Fruit fly (Drosophila melanogaster) whole organism, prepupa: Measurements from ENCODE around the gene CG3397.

Experiments used
- CG10669 ChIP-seq: fragments of 200-800 bp; sonication (Bioruptor generic); optimal IDR thresholded peaks from 3 replicates; lab custom pipeline; 2018; ENCODE audit warnings: missing biosample characterization, mild to moderate bottlenecking, missing genetic modification characterization, moderate library complexity
- CG11762 ChIP-seq: fragments of 200-800 bp; sonication (Bioruptor generic); optimal IDR thresholded peaks from 3 replicates; lab custom pipeline; 2016; ENCODE audit warnings: missing biosample characterization, missing genetic modification characterization; ENCODE audit not compliant: insufficient read depth
- CG15336 ChIP-seq: fragments of 200-800 bp; sonication (Bioruptor generic); IDR thresholded peaks from 2 replicates; pipeline ENCODE4 v1.3.6; 2022; ENCODE audit warnings: missing biosample characterization, missing genetic modification characterization
- CG1621 ChIP-seq: fragments of 200-800 bp; sonication (Bioruptor generic); optimal IDR thresholded peaks from 3 replicates; lab custom pipeline; 2018; ENCODE audit warnings: missing biosample characterization, mild to moderate bottlenecking, missing genetic modification characterization
- CG16779 ChIP-seq: fragments of 200-800 bp; sonication (Bioruptor generic); optimal IDR thresholded peaks from 3 replicates; lab custom pipeline; 2017; ENCODE audit warnings: missing biosample characterization, mild to moderate bottlenecking, missing genetic modification characterization
- CG31627 ChIP-seq: fragments of 200-800 bp; sonication (Bioruptor generic); optimal IDR thresholded peaks from 3 replicates; lab custom pipeline; 2016; ENCODE audit warnings: missing biosample characterization, missing genetic modification characterization
- CG32006 ChIP-seq: fragments of 200-800 bp; sonication (Bioruptor generic); optimal IDR thresholded peaks from 3 replicates; lab custom pipeline; 2017; ENCODE audit warnings: missing biosample characterization, mild to moderate bottlenecking, missing genetic modification characterization
- CG34406 ChIP-seq: fragments of 200-800 bp; sonication (Bioruptor generic); optimal IDR thresholded peaks from 3 replicates; lab custom pipeline; 2016; ENCODE audit warnings: missing biosample characterization, missing genetic modification characterization
- CG3919 ChIP-seq: fragments of 200-800 bp; sonication (Bioruptor generic); optimal IDR thresholded peaks from 3 replicates; lab custom pipeline; 2016; ENCODE audit warnings: missing biosample characterization, missing genetic modification characterization
- CG4318 ChIP-seq: fragments of 200-800 bp; sonication (Bioruptor generic); optimal IDR thresholded peaks from 3 replicates; lab custom pipeline; 2017; ENCODE audit warnings: missing biosample characterization, mild to moderate bottlenecking, missing genetic modification characterization
- CG6163 ChIP-seq: fragments of 200-800 bp; sonication (Bioruptor generic); IDR thresholded peaks from 3 replicates; pipeline ENCODE4 v1.3.6; 2022; ENCODE audit warnings: missing biosample characterization, missing genetic modification characterization
- CG6276 ChIP-seq: fragments of 200-800 bp; sonication (Bioruptor generic); optimal IDR thresholded peaks from 2 replicates; lab custom pipeline; 2017; ENCODE audit warnings: missing biosample characterization, mild to moderate bottlenecking, missing genetic modification characterization
- CG6792 ChIP-seq: fragments of 200-800 bp; sonication (Bioruptor generic); optimal IDR thresholded peaks from 3 replicates; lab custom pipeline; 2016; ENCODE audit warnings: missing biosample characterization, missing genetic modification characterization
- CG6808 ChIP-seq: fragments of 200-800 bp; sonication (Bioruptor generic); optimal IDR thresholded peaks from 3 replicates; lab custom pipeline; 2017; ENCODE audit warnings: missing biosample characterization, missing genetic modification characterization, mild to moderate bottlenecking, moderate library complexity, missing genetic modification reagents
- CG6854 ChIP-seq: fragments of 200-800 bp; sonication (Bioruptor generic); optimal IDR thresholded peaks from 2 replicates; lab custom pipeline; 2017; ENCODE audit warnings: missing biosample characterization, mild to moderate bottlenecking, missing genetic modification characterization
- CG8119 ChIP-seq: fragments of 200-800 bp; sonication (Bioruptor generic); IDR thresholded peaks from 3 replicates; pipeline ENCODE4 v1.3.6; 2022; ENCODE audit warnings: missing biosample characterization, missing genetic modification characterization
- CG8632 ChIP-seq: fragments of 200-800 bp; sonication (Bioruptor generic); optimal IDR thresholded peaks from 3 replicates; lab custom pipeline; 2016; ENCODE audit warnings: missing biosample characterization, missing genetic modification characterization
- Eip75B ChIP-seq: fragments of 200-800 bp; sonication (Bioruptor generic); optimal IDR thresholded peaks from 3 replicates; lab custom pipeline; 2016; ENCODE audit warnings: missing biosample characterization, missing genetic modification characterization
- Eip78C ChIP-seq: fragments of 200-800 bp; sonication (Bioruptor generic); peaks from one replicate; lab custom pipeline; 2016; ENCODE audit warnings: missing biosample characterization, missing genetic modification characterization
- Eip93F ChIP-seq: fragments of 200-800 bp; sonication (Bioruptor generic); optimal IDR thresholded peaks from 2 replicates; lab custom pipeline; 2016; ENCODE audit warnings: missing biosample characterization, mild to moderate bottlenecking, missing genetic modification characterization
- Ets21C ChIP-seq: fragments of 200-800 bp; sonication (Bioruptor generic); optimal IDR thresholded peaks from 3 replicates; lab custom pipeline; 2016; ENCODE audit warnings: missing biosample characterization, missing genetic modification characterization
- Ets96B ChIP-seq: fragments of 200-800 bp; optimal IDR thresholded peaks from 2 replicates; lab custom pipeline; 2019; ENCODE audit warnings: missing biosample characterization, mild to moderate bottlenecking, missing genetic modification characterization, moderate library complexity
- Gug ChIP-seq: fragments of 200-800 bp; sonication (Bioruptor generic); IDR thresholded peaks from 2 replicates; pipeline ENCODE4 v1.3.6; 2022; ENCODE audit warnings: missing biosample characterization, missing genetic modification characterization
- Hr38 ChIP-seq: sonication (Bioruptor generic); optimal IDR thresholded peaks from 2 replicates; lab custom pipeline; 2016; ENCODE audit warnings: missing biosample characterization, missing genetic modification characterization
- Hr39 ChIP-seq: fragments of 200-800 bp; sonication (Bioruptor generic); optimal IDR thresholded peaks from 2 replicates; lab custom pipeline; 2016; ENCODE audit warnings: missing biosample characterization, missing genetic modification characterization
- Hr4 ChIP-seq: fragments of 200-800 bp; sonication (Bioruptor generic); optimal IDR thresholded peaks from 3 replicates; lab custom pipeline; 2016; ENCODE audit warnings: missing biosample characterization, missing genetic modification characterization
- Lpt ChIP-seq: fragments of 200-800 bp; sonication (Bioruptor generic); optimal IDR thresholded peaks from 3 replicates; lab custom pipeline; 2016; ENCODE audit warnings: missing biosample characterization, missing genetic modification characterization
- Met ChIP-seq: fragments of 200-800 bp; sonication (Bioruptor generic); optimal IDR thresholded peaks from 3 replicates; lab custom pipeline; 2016; ENCODE audit warnings: missing biosample characterization, missing genetic modification characterization
- OdsH ChIP-seq: fragments of 200-800 bp; sonication (Bioruptor generic); optimal IDR thresholded peaks from 3 replicates; lab custom pipeline; 2016; ENCODE audit warnings: missing biosample characterization, missing genetic modification characterization
- Smox ChIP-seq: fragments of 200-800 bp; sonication (Bioruptor generic); optimal IDR thresholded peaks from 3 replicates; lab custom pipeline; 2016; ENCODE audit warnings: missing biosample characterization, missing genetic modification characterization
- Sox14 ChIP-seq: fragments of 200-800 bp; sonication (Bioruptor generic); optimal IDR thresholded peaks from 3 replicates; lab custom pipeline; 2016; ENCODE audit warnings: missing biosample characterization, missing genetic modification characterization
- Sox15 ChIP-seq: fragments of 200-800 bp; sonication (Bioruptor generic); optimal IDR thresholded peaks from 3 replicates; lab custom pipeline; 2016; ENCODE audit warnings: missing biosample characterization, missing genetic modification characterization
- achi ChIP-seq: fragments of 200-800 bp; sonication (Bioruptor generic); optimal IDR thresholded peaks from 3 replicates; lab custom pipeline; 2016; ENCODE audit warnings: missing biosample characterization, missing genetic modification characterization
- acj6 ChIP-seq: fragments of 200-800 bp; sonication (Bioruptor generic); optimal IDR thresholded peaks from 3 replicates; lab custom pipeline; 2016; ENCODE audit warnings: missing biosample characterization, missing genetic modification characterization
- dsx ChIP-seq: fragments of 200-800 bp; optimal IDR thresholded peaks from 3 replicates; lab custom pipeline; 2019; ENCODE audit warnings: missing biosample characterization, mild to moderate bottlenecking, missing genetic modification characterization, moderate library complexity; ENCODE audit not compliant: poor library complexity, severe bottlenecking
- eg ChIP-seq: fragments of 200-800 bp; sonication (Bioruptor generic); IDR thresholded peaks from 3 replicates; pipeline ENCODE4 v1.3.6; 2022; ENCODE audit warnings: missing biosample characterization, missing genetic modification characterization
- esn ChIP-seq: fragments of 200-800 bp; sonication (Bioruptor generic); optimal IDR thresholded peaks from 2 replicates; lab custom pipeline; 2016; ENCODE audit warnings: missing biosample characterization, mild to moderate bottlenecking, missing genetic modification characterization, moderate library complexity
- fd59A ChIP-seq: fragments of 200-800 bp; sonication (Bioruptor generic); optimal IDR thresholded peaks from 2 replicates; lab custom pipeline; 2017; ENCODE audit warnings: missing biosample characterization, mild to moderate bottlenecking, missing genetic modification characterization, missing genetic modification reagents
- fd85E ChIP-seq: fragments of 200-800 bp; sonication (Bioruptor generic); optimal IDR thresholded peaks from 3 replicates; lab custom pipeline; 2016; ENCODE audit warnings: missing biosample characterization, missing genetic modification characterization
- lz ChIP-seq: fragments of 200-800 bp; sonication (Bioruptor generic); optimal IDR thresholded peaks from 3 replicates; lab custom pipeline; 2016; ENCODE audit warnings: missing biosample characterization, missing genetic modification characterization
- pdm3 ChIP-seq: fragments of 200-800 bp; sonication (Bioruptor generic); optimal IDR thresholded peaks from 3 replicates; lab custom pipeline; 2016; ENCODE audit warnings: missing biosample characterization, missing genetic modification characterization
- salr ChIP-seq, 2 experiments: fragments of 200-800 bp; sonication (Bioruptor generic); optimal IDR thresholded peaks; 3 replicates each; lab custom pipeline; 2016 to 2018; ENCODE audit warnings: missing biosample characterization in 2 of 2, missing genetic modification characterization in 2 of 2, mild to moderate bottlenecking in 1 of 2
- spab ChIP-seq: fragments of 200-800 bp; sonication (Bioruptor generic); optimal IDR thresholded peaks from 2 replicates; lab custom pipeline; 2017; ENCODE audit warnings: missing biosample characterization, mild to moderate bottlenecking, missing genetic modification characterization, missing genetic modification reagents
- ss ChIP-seq, 2 experiments: fragments of 200-800 bp; sonication (Bioruptor generic); optimal IDR thresholded peaks; 2 replicates in 1 of 2; 3 replicates in 1 of 2; lab custom pipeline; 2017 to 2018; ENCODE audit warnings: mild to moderate bottlenecking in 2 of 2, missing biosample characterization in 2 of 2, missing genetic modification characterization in 2 of 2, moderate library complexity in 1 of 2
- vri ChIP-seq: fragments of 200-800 bp; sonication (Bioruptor generic); optimal IDR thresholded peaks from 3 replicates; lab custom pipeline; 2016; ENCODE audit warnings: missing biosample characterization, mild to moderate bottlenecking, missing genetic modification characterization

The CG3397 gene

dm6 chr3R:11982547-11982946 is 1.8 kb downstream of the CG3397 start:
- TF ChIP-seq Eip93F (GFP tag; lab: Kevin White, UChicago) = peak; percentile 53
- TF ChIP-seq Hr4 (GFP tag; lab: Kevin White, UChicago) = no peak

- TF ChIP-seq CG6163 (GFP tag; lab: Robert Waterston, UW) (no peak), Sox14 (GFP tag; lab: Kevin White, UChicago) (no peak), vri (GFP tag; lab: Kevin White, UChicago) (no peak)
These were observed 2.4 kb downstream of the CG3397 start, which contains the start of gene CG12224 for dm6 chr3R:11981962-11982361. TSS of gene CG12224 (minus strand) at chr3R:11982062.

dm6 chr3R:11979879-11980571 is 4.3 kb downstream of the CG3397 start, which contains the start of gene CG18547:
TSS of gene CG18547 (minus strand) at chr3R:11980390.
- TF ChIP-seq CG4318 (no peak), fd59A (no peak), CG11762 (GFP tag; lab: Kevin White, UChicago) (peak; percentile 32), dsx (peak; percentile 24), achi (GFP tag; lab: Kevin White, UChicago) (peak; percentile 9), acj6 (GFP tag; lab: Kevin White, UChicago) (peak; percentile 51), CG6276 (GFP tag; lab: Kevin White, UChicago) (no peak), Ets96B (tag; lab: Kevin White, UChicago) (peak; percentile 59), CG31627 (GFP tag; lab: Kevin White, UChicago) (peak; percentile 59), spab (GFP tag; lab: Kevin White, UChicago) (no peak), Eip78C (GFP tag; lab: Kevin White, UChicago) (peak; percentile 84), Met (peak; percentile 62), ss (GFP tag; optimal IDR thresholded peaks at IDR 0.05; lab: Kevin White, UChicago) (peak in 1 of 2 experiments; percentile 21), Ets21C (peak; percentile 26), esn (GFP tag; lab: Kevin White, UChicago) (peak; percentile 46), OdsH (peak; percentile 48), CG1621 (tag; lab: Kevin White, UChicago) (peak; percentile 59), salr (GFP tag; optimal IDR thresholded peaks at IDR 0.05; lab: Kevin White, UChicago) (no peak), Hr39 (peak; percentile 48), Hr4 (GFP tag; lab: Kevin White, UChicago) (peak; percentile 26), fd85E (no peak), CG6163 (GFP tag; lab: Robert Waterston, UW) (peak; percentile 58; the same call in 2 of the 3 replicates), CG6792 (GFP tag; lab: Kevin White, UChicago) (peak; percentile 45), Sox15 (GFP tag; lab: Kevin White, UChicago) (no peak), CG3919 (GFP tag; lab: Kevin White, UChicago) (peak; percentile 52), Gug (GFP tag; lab: Robert Waterston, UW) (0 out of 2 replicates have a peak, but pooled peaks have one; percentile 20), CG6808 (GFP tag; lab: Kevin White, UChicago) (peak; percentile 5), vri (GFP tag; lab: Kevin White, UChicago) (peak; percentile 14), CG16779 (tag; lab: Kevin White, UChicago) (no peak), eg (GFP tag; lab: Robert Waterston, UW) (no peak), CG6854 (no peak), pdm3 (GFP tag; lab: Kevin White, UChicago) (peak; percentile 46), Lpt (GFP tag; lab: Kevin White, UChicago) (peak; percentile 3), Smox (GFP tag; lab: Kevin White, UChicago) (peak; percentile 41), Eip75B (GFP tag; lab: Kevin White, UChicago) (peak; percentile 49), CG10669 (GFP tag; lab: Kevin White, UChicago) (peak; percentile 57), CG8632 (GFP tag; lab: Kevin White, UChicago) (peak; percentile 46), Hr38 (GFP tag; lab: Kevin White, UChicago) (no peak), Eip93F (GFP tag; lab: Kevin White, UChicago) (no peak), CG8119 (GFP tag; lab: Robert Waterston, UW) (0 out of 3 replicates have a peak, but pooled peaks have one; percentile 40), CG15336 (GFP tag; lab: Robert Waterston, UW) (0 out of 2 replicates have a peak, but pooled peaks have one; percentile 22), CG32006 (GFP tag; lab: Kevin White, UChicago) (peak; percentile 25), CG34406 (GFP tag; lab: Kevin White, UChicago) (peak; percentile 43), lz (GFP tag; lab: Kevin White, UChicago) (peak; percentile 57)
